Fruit fly (Drosophila melanogaster) whole organism, embryonic: ENCODE data around the gene SelG.
A peak's percentile ranks its signal among the peaks of the same experiment; 100 is the strongest.

Source experiments
- Adf1 ChIP-seq: fragments of 200-800 bp; sonication (Bioruptor generic); IDR thresholded peaks from 2 replicates; pipeline ENCODE4 v1.3.6; 2022; ENCODE audit warnings: missing biosample characterization, missing genetic modification characterization
- Asciz ChIP-seq: fragments of 200-800 bp; sonication (Bioruptor generic); optimal IDR thresholded peaks from 2 replicates; lab custom pipeline; 2017; ENCODE audit warnings: missing biosample characterization, mild to moderate bottlenecking, missing genetic modification characterization, missing genetic modification reagents
- Bteb2 ChIP-seq: fragments of 200-800 bp; sonication (Bioruptor generic); optimal IDR thresholded peaks from 2 replicates; lab custom pipeline; 2016; ENCODE audit warnings: missing biosample characterization, missing genetic modification characterization
- CG10147 ChIP-seq: fragments of 200-800 bp; sonication (Bioruptor generic); optimal IDR thresholded peaks from 2 replicates; lab custom pipeline; 2019; ENCODE audit warnings: missing biosample characterization, mild to moderate bottlenecking, missing genetic modification characterization, moderate library complexity
- CG10321 ChIP-seq: fragments of 200-800 bp; sonication (Bioruptor generic); IDR thresholded peaks from 2 replicates; pipeline ENCODE4 v1.3.6; 2022; ENCODE audit warnings: missing biosample characterization, missing genetic modification characterization
- CG11247 ChIP-seq: fragments of 200-800 bp; sonication (Bioruptor generic); IDR thresholded peaks from 2 replicates; pipeline ENCODE4 v1.3.6; 2022; ENCODE audit warnings: missing biosample characterization, missing genetic modification characterization
- CG11398 ChIP-seq: fragments of 200-800 bp; sonication (Bioruptor generic); optimal IDR thresholded peaks from 2 replicates; lab custom pipeline; 2016; ENCODE audit warnings: missing biosample characterization, missing genetic modification characterization
- CG12744 ChIP-seq: fragments of 200-800 bp; sonication (Bioruptor generic); optimal IDR thresholded peaks from 2 replicates; lab custom pipeline; 2016; ENCODE audit warnings: missing biosample characterization, missing genetic modification characterization
- CG1647 ChIP-seq: fragments of 200-800 bp; sonication (Bioruptor generic); optimal IDR thresholded peaks from 3 replicates; lab custom pipeline; 2016; ENCODE audit warnings: missing biosample characterization, missing genetic modification characterization
- CG16813 ChIP-seq: fragments of 200-800 bp; sonication (Bioruptor generic); IDR thresholded peaks from 3 replicates; pipeline ENCODE4 v1.3.6; 2022; ENCODE audit warnings: missing biosample characterization, missing genetic modification characterization; ENCODE audit not compliant: partially characterized antibody
- CG17359 ChIP-seq: fragments of 200-800 bp; sonication (Bioruptor generic); optimal IDR thresholded peaks from 3 replicates; lab custom pipeline; 2018; ENCODE audit warnings: missing biosample characterization, mild to moderate bottlenecking, missing genetic modification characterization, moderate library complexity
- CG17802 ChIP-seq: fragments of 200-800 bp; sonication (Bioruptor generic); optimal IDR thresholded peaks from 2 replicates; lab custom pipeline; 2018; ENCODE audit warnings: missing biosample characterization, mild to moderate bottlenecking, missing genetic modification characterization, moderate library complexity
- CG18011 ChIP-seq: fragments of 200-800 bp; sonication (Bioruptor generic); optimal IDR thresholded peaks from 2 replicates; lab custom pipeline; 2017; ENCODE audit warnings: missing biosample characterization, missing genetic modification characterization, mild to moderate bottlenecking, moderate library complexity, missing genotype
- CG1832 ChIP-seq: fragments of 200-800 bp; sonication (Bioruptor generic); optimal IDR thresholded peaks from 2 replicates; lab custom pipeline; 2017; ENCODE audit warnings: missing biosample characterization, mild to moderate bottlenecking, missing genetic modification characterization, inconsistent platforms
- CG18764 ChIP-seq: fragments of 200-800 bp; sonication (Bioruptor generic); optimal IDR thresholded peaks from 3 replicates; lab custom pipeline; 2016; ENCODE audit warnings: missing biosample characterization, missing genetic modification characterization
- CG2116 ChIP-seq: fragments of 200-800 bp; sonication (Bioruptor generic); optimal IDR thresholded peaks from 3 replicates; lab custom pipeline; 2018; ENCODE audit warnings: missing biosample characterization, mild to moderate bottlenecking, missing genetic modification characterization
- CG3163 ChIP-seq: fragments of 200-800 bp; sonication (Bioruptor generic); optimal IDR thresholded peaks from 3 replicates; lab custom pipeline; 2016; ENCODE audit warnings: missing biosample characterization, missing genetic modification characterization
- CG32772 ChIP-seq: fragments of 200-800 bp; sonication (Bioruptor generic); IDR thresholded peaks from 2 replicates; pipeline ENCODE4 v1.3.6; 2022; ENCODE audit warnings: missing biosample characterization, missing genetic modification characterization
- CG34224 ChIP-seq: fragments of 200-800 bp; sonication (Bioruptor generic); IDR thresholded peaks from 3 replicates; pipeline ENCODE4 v1.3.6; 2022; ENCODE audit warnings: missing biosample characterization, missing genetic modification characterization; ENCODE audit not compliant: partially characterized antibody
- CG34422 ChIP-seq: fragments of 200-800 bp; sonication (Bioruptor generic); IDR thresholded peaks from 3 replicates; pipeline ENCODE4 v1.3.6; 2022; ENCODE audit warnings: missing biosample characterization, missing genetic modification characterization
- CG3847 ChIP-seq: fragments of 200-800 bp; sonication (Bioruptor generic); IDR thresholded peaks from 2 replicates; pipeline ENCODE4 v1.3.6; 2022; ENCODE audit warnings: missing biosample characterization, missing genetic modification characterization
- CG4328 ChIP-seq: fragments of 200-800 bp; sonication (Bioruptor generic); optimal IDR thresholded peaks from 3 replicates; lab custom pipeline; 2017; ENCODE audit warnings: missing biosample characterization, missing genetic modification reagents, missing genetic modification characterization
- CG7372 ChIP-seq: fragments of 200-800 bp; sonication (Bioruptor generic); IDR thresholded peaks from 2 replicates; pipeline ENCODE4 v1.3.6; 2022; ENCODE audit warnings: missing biosample characterization, missing genetic modification characterization
- CG8089 ChIP-seq: fragments of 200-800 bp; sonication (Bioruptor generic); optimal IDR thresholded peaks from 3 replicates; lab custom pipeline; 2016; ENCODE audit warnings: missing biosample characterization, missing genetic modification characterization
- CG8359 ChIP-seq: fragments of 200-800 bp; sonication (Bioruptor generic); optimal IDR thresholded peaks from 2 replicates; lab custom pipeline; 2017; ENCODE audit warnings: missing biosample characterization, mild to moderate bottlenecking, missing genetic modification characterization, borderline replicate concordance
- CG9437 ChIP-seq: fragments of 200-800 bp; sonication (Bioruptor generic); optimal IDR thresholded peaks from 2 replicates; lab custom pipeline; 2018; ENCODE audit warnings: missing biosample characterization, mild to moderate bottlenecking, missing genetic modification characterization
- CG9609 ChIP-seq: fragments of 200-800 bp; sonication (Bioruptor generic); optimal IDR thresholded peaks from 3 replicates; lab custom pipeline; 2016; ENCODE audit warnings: missing biosample characterization, missing genetic modification characterization
- Chrac-16 ChIP-seq: fragments of 200-800 bp; sonication (Bioruptor generic); optimal IDR thresholded peaks from 3 replicates; lab custom pipeline; 2016; ENCODE audit warnings: missing biosample characterization, missing genetic modification characterization
- CoRest ChIP-seq: fragments of 200-800 bp; sonication (Bioruptor generic); optimal IDR thresholded peaks from 3 replicates; lab custom pipeline; 2018; ENCODE audit warnings: missing biosample characterization, mild to moderate bottlenecking, missing genetic modification characterization, moderate library complexity
- Dad ChIP-seq: fragments of 200-800 bp; sonication (Bioruptor generic); optimal IDR thresholded peaks from 3 replicates; lab custom pipeline; 2016; ENCODE audit warnings: missing biosample characterization, missing genetic modification characterization
- Fer2 ChIP-seq: fragments of 200-800 bp; sonication (Bioruptor generic); optimal IDR thresholded peaks from 2 replicates; lab custom pipeline; 2018; ENCODE audit warnings: missing biosample characterization, mild to moderate bottlenecking, missing genetic modification characterization, moderate library complexity
- Hr51 ChIP-seq, 2 experiments: fragments of 200-800 bp; sonication (Bioruptor generic); optimal IDR thresholded peaks; 2 replicates in 1 of 2; 3 replicates in 1 of 2; lab custom pipeline; 2016 to 2018; ENCODE audit warnings: missing biosample characterization in 2 of 2, missing genetic modification characterization in 2 of 2, mild to moderate bottlenecking in 1 of 2, moderate library complexity in 1 of 2
- Meics ChIP-seq: fragments of 200-800 bp; sonication (Bioruptor generic); optimal IDR thresholded peaks from 2 replicates; lab custom pipeline; 2017; ENCODE audit warnings: missing biosample characterization, mild to moderate bottlenecking, missing genetic modification characterization
- Mrtf ChIP-seq: fragments of 200-800 bp; sonication (Bioruptor generic); IDR thresholded peaks from 3 replicates; pipeline ENCODE4 v1.3.6; 2022; ENCODE audit warnings: missing biosample characterization, missing genetic modification characterization
- PHDP ChIP-seq: fragments of 200-800 bp; sonication (Bioruptor generic); optimal IDR thresholded peaks from 3 replicates; lab custom pipeline; 2018; ENCODE audit warnings: missing biosample characterization, mild to moderate bottlenecking, missing genetic modification characterization, moderate library complexity
- Sin3A ChIP-seq: fragments of >200 bp; optimal IDR thresholded peaks from 2 replicates; lab custom pipeline; 2018
- Spps ChIP-seq: fragments of 200-800 bp; sonication (Bioruptor generic); optimal IDR thresholded peaks from 2 replicates; lab custom pipeline; 2018; ENCODE audit warnings: missing biosample characterization, mild to moderate bottlenecking, missing genetic modification characterization
- amos ChIP-seq: fragments of 200-800 bp; sonication (Bioruptor generic); IDR thresholded peaks from 2 replicates; pipeline ENCODE4 v1.3.6; 2022; ENCODE audit warnings: missing biosample characterization, missing genetic modification characterization; ENCODE audit not compliant: partially characterized antibody
- ato ChIP-seq: fragments of 200-800 bp; sonication (Bioruptor generic); IDR thresholded peaks from 2 replicates; pipeline ENCODE4 v1.3.6; 2022; ENCODE audit warnings: missing biosample characterization, missing genetic modification characterization; ENCODE audit not compliant: partially characterized antibody
- br ChIP-seq: fragments of >200 bp; optimal IDR thresholded peaks from 2 replicates; lab custom pipeline; 2017
- ci ChIP-seq: fragments of 200-800 bp; sonication (Bioruptor generic); IDR thresholded peaks from 3 replicates; pipeline ENCODE4 v1.3.6; 2022; ENCODE audit warnings: missing biosample characterization, missing genetic modification characterization
- corto ChIP-seq: fragments of 200-800 bp; sonication (Bioruptor generic); optimal IDR thresholded peaks from 2 replicates; lab custom pipeline; 2016; ENCODE audit warnings: missing biosample characterization, mild to moderate bottlenecking, missing genetic modification characterization, moderate library complexity
- dpn ChIP-seq, 2 experiments: fragments of 200-800 bp; sonication (Bioruptor generic); optimal IDR thresholded peaks; 3 replicates each; lab custom pipeline; 2016; ENCODE audit warnings: missing biosample characterization in 2 of 2, missing genetic modification characterization in 2 of 2
- ems ChIP-seq: fragments of 200-800 bp; sonication (Bioruptor generic); optimal IDR thresholded peaks from 3 replicates; lab custom pipeline; 2016; ENCODE audit warnings: missing biosample characterization, missing genetic modification characterization
- her ChIP-seq: fragments of 200-800 bp; sonication (Bioruptor generic); optimal IDR thresholded peaks from 2 replicates; lab custom pipeline; 2016; ENCODE audit warnings: missing biosample characterization, missing genetic modification characterization
- odd ChIP-seq: fragments of 200-800 bp; sonication (Bioruptor generic); optimal IDR thresholded peaks from 2 replicates; lab custom pipeline; 2017; ENCODE audit warnings: missing biosample characterization, mild to moderate bottlenecking, missing genetic modification characterization
- org-1 ChIP-seq: fragments of 200-800 bp; sonication (Bioruptor generic); optimal IDR thresholded peaks from 2 replicates; lab custom pipeline; 2017; ENCODE audit warnings: missing biosample characterization, missing genetic modification characterization
- otp ChIP-seq: fragments of 200-800 bp; sonication (Bioruptor generic); IDR thresholded peaks from 3 replicates; pipeline ENCODE4, ENCODE4 v1.3.6; 2022; ENCODE audit warnings: missing biosample characterization, missing genetic modification characterization
- pfk ChIP-seq: fragments of 200-800 bp; sonication (Bioruptor generic); optimal IDR thresholded peaks from 2 replicates; lab custom pipeline; 2018; ENCODE audit warnings: missing biosample characterization, mild to moderate bottlenecking, missing genetic modification characterization, moderate library complexity
- pum ChIP-seq: fragments of 200-800 bp; sonication (Bioruptor generic); optimal IDR thresholded peaks from 2 replicates; lab custom pipeline; 2016; ENCODE audit warnings: missing biosample characterization, missing genetic modification characterization
- sd ChIP-seq: fragments of 200-800 bp; sonication (Bioruptor generic); optimal IDR thresholded peaks from 3 replicates; lab custom pipeline; 2018; ENCODE audit warnings: missing biosample characterization, mild to moderate bottlenecking, missing genetic modification characterization, moderate library complexity

The SelG gene

dm6 chrX:11891682-11892179 is 4.6 kb downstream of the SelG start, which contains the start of gene sicily (continued):
- TF ChIP-seq Mrtf (GFP tag; lab: Robert Waterston, UW) (no peak), pfk (no peak), CG1647 (GFP tag; lab: Kevin White, UChicago) (no peak), CG8359 (GFP tag; lab: Kevin White, UChicago) (no peak), Dad (GFP tag; lab: Kevin White, UChicago) (no peak), dpn (GFP tag; optimal IDR thresholded peaks at IDR 0.05; lab: Kevin White, UChicago) (no peak), Spps (no peak), pum (GFP tag; lab: Kevin White, UChicago) (no peak), Chrac-16 (GFP tag; lab: Kevin White, UChicago) (no peak), CG1832 (no peak), CG8089 (GFP tag; lab: Kevin White, UChicago) (no peak), CoRest (peak; percentile 4), sd (no peak), her (GFP tag; lab: Kevin White, UChicago) (no peak), br (lab: Kevin White, UChicago) (no peak), Hr51 (GFP tag; optimal IDR thresholded peaks at IDR 0.05; lab: Kevin White, UChicago) (no peak), otp (GFP tag; lab: Robert Waterston, UW) (no peak), CG11247 (GFP tag; lab: Robert Waterston, UW) (no peak), Bteb2 (GFP tag; lab: Kevin White, UChicago) (no peak), CG7372 (GFP tag; lab: Robert Waterston, UW) (no peak), Adf1 (GFP tag; lab: Robert Waterston, UW) (no peak), CG17359 (tag; lab: Kevin White, UChicago) (no peak), ato (no peak), CG4328 (GFP tag; lab: Kevin White, UChicago) (no peak), org-1 (no peak), CG3163 (no peak), corto (GFP tag; lab: Kevin White, UChicago) (no peak), Asciz (GFP tag; lab: Kevin White, UChicago) (no peak), odd (GFP tag; lab: Kevin White, UChicago) (no peak), CG17802 (tag; lab: Kevin White, UChicago) (no peak), CG10147 (GFP tag; lab: Kevin White, UChicago) (no peak), Sin3A (lab: Kevin White, UChicago) (peak; percentile 5), CG34422 (GFP tag; lab: Robert Waterston, UW) (peak; percentile 26; the same call in 1 of the 3 replicates), PHDP (no peak), ems (GFP tag; lab: Kevin White, UChicago) (no peak), CG12744 (GFP tag; lab: Kevin White, UChicago) (no peak), amos (no peak), CG32772 (GFP tag; lab: Robert Waterston, UW) (no peak), CG18764 (no peak), CG34224 (GFP tag; lab: Robert Waterston, UW) (peak; percentile 54; the same call in 1 of the 3 replicates), CG16813 (peak; percentile 37; the same call in 1 of the 3 replicates), CG9437 (GFP tag; lab: Kevin White, UChicago) (no peak), CG10321 (no peak), CG3847 (GFP tag; lab: Robert Waterston, UW) (peak; percentile 35; the same call in 1 of the 2 replicates), CG2116 (GFP tag; lab: Kevin White, UChicago) (peak; percentile 46), CG9609 (GFP tag; lab: Kevin White, UChicago) (no peak), CG11398 (GFP tag; lab: Kevin White, UChicago) (no peak), ci (GFP tag; lab: Robert Waterston, UW) (no peak), Fer2 (tag; lab: Kevin White, UChicago) (no peak), CG18011 (GFP tag; lab: Kevin White, UChicago) (no peak), Meics (GFP tag; lab: Kevin White, UChicago) (no peak)
